Fruit fly (Drosophila melanogaster) whole organism, pupa: ENCODE data around the gene CG43136.

Experiments used
- CG10348 ChIP-seq: fragments of 200-800 bp; sonication (Bioruptor generic); IDR thresholded peaks from 2 replicates; pipeline ENCODE4 v1.3.6; 2022; ENCODE audit warnings: missing biosample characterization, missing genetic modification characterization
- CG12605 ChIP-seq: fragments of 200-800 bp; sonication (Bioruptor generic); IDR thresholded peaks from 2 replicates; pipeline ENCODE4 v1.3.6; 2022; ENCODE audit warnings: missing biosample characterization, missing genetic modification characterization
- CG13204 ChIP-seq: fragments of 200-800 bp; sonication (Bioruptor generic); optimal IDR thresholded peaks from 2 replicates; lab custom pipeline; 2018; ENCODE audit warnings: missing biosample characterization, mild to moderate bottlenecking, missing genetic modification characterization, moderate library complexity
- CG15710 ChIP-seq: fragments of 200-800 bp; sonication (Bioruptor generic); optimal IDR thresholded peaks from 2 replicates; lab custom pipeline; 2018; ENCODE audit warnings: missing biosample characterization, mild to moderate bottlenecking, missing genetic modification characterization, moderate library complexity
- CG32121 ChIP-seq: fragments of 200-800 bp; sonication (Bioruptor generic); IDR thresholded peaks from 2 replicates; pipeline ENCODE4 v1.3.6; 2022; ENCODE audit warnings: missing biosample characterization, missing genetic modification characterization
- CG8301 ChIP-seq: fragments of 200-800 bp; sonication (Bioruptor generic); optimal IDR thresholded peaks from 2 replicates; lab custom pipeline; 2018; ENCODE audit warnings: missing biosample characterization, mild to moderate bottlenecking, missing genetic modification characterization
- CG9948 ChIP-seq: fragments of 200-800 bp; sonication (Bioruptor generic); optimal IDR thresholded peaks from 2 replicates; lab custom pipeline; 2018; ENCODE audit warnings: missing biosample characterization, mild to moderate bottlenecking, missing genetic modification characterization, moderate library complexity
- Pif1B ChIP-seq: fragments of 200-800 bp; sonication (Bioruptor generic); optimal IDR thresholded peaks from 3 replicates; lab custom pipeline; 2016; ENCODE audit warnings: missing biosample characterization, missing genetic modification characterization
- fd96Ca ChIP-seq: fragments of 200-800 bp; sonication (Bioruptor generic); IDR thresholded peaks from 3 replicates; pipeline ENCODE4 v1.3.6; 2022; ENCODE audit warnings: missing biosample characterization, missing genetic modification characterization
- rn ChIP-seq: fragments of 200-800 bp; sonication (Bioruptor generic); IDR thresholded peaks from 2 replicates; pipeline ENCODE4 v1.3.6; 2022; ENCODE audit warnings: missing biosample characterization, missing genetic modification characterization

- TF ChIP-seq CG32121, result no peak
- TF ChIP-seq rn (GFP tag; lab: Robert Waterston, UW), result no peak
- no peak for TF ChIP-seq CG8301
- no peak for TF ChIP-seq CG13204
- TF ChIP-seq CG12605 (GFP tag; lab: Robert Waterston, UW), result no peak
- TF ChIP-seq CG15710 (tag; lab: Kevin White, UChicago), result no peak
- TF ChIP-seq CG10348 (GFP tag; lab: Robert Waterston, UW), result no peak
- no peak for TF ChIP-seq Pif1B (GFP tag; lab: Kevin White, UChicago)
- no peak for TF ChIP-seq CG9948 (tag; lab: Kevin White, UChicago)
- TF ChIP-seq fd96Ca (GFP tag; lab: Robert Waterston, UW), result no peak
Observed at dm6 chrX:5808654-5809053, 44.9 kb upstream of the CG43136 start, which contains the start of gene Prosbeta2R1.
